Fruit fly (Drosophila melanogaster) whole organism, pupa: ENCODE data around the gene Rcd7.

ENCODE experiments used
- CG10348 ChIP-seq: fragments of 200-800 bp; sonication (Bioruptor generic); IDR thresholded peaks from 2 replicates; pipeline ENCODE4 v1.3.6; 2022; ENCODE audit warnings: missing biosample characterization, missing genetic modification characterization
- CG12605 ChIP-seq: fragments of 200-800 bp; sonication (Bioruptor generic); IDR thresholded peaks from 2 replicates; pipeline ENCODE4 v1.3.6; 2022; ENCODE audit warnings: missing biosample characterization, missing genetic modification characterization
- CG13204 ChIP-seq: fragments of 200-800 bp; sonication (Bioruptor generic); optimal IDR thresholded peaks from 2 replicates; lab custom pipeline; 2018; ENCODE audit warnings: missing biosample characterization, mild to moderate bottlenecking, missing genetic modification characterization, moderate library complexity
- CG14655 ChIP-seq: fragments of 200-800 bp; sonication (Bioruptor generic); optimal IDR thresholded peaks from 3 replicates; lab custom pipeline; 2017; ENCODE audit warnings: mild to moderate bottlenecking, missing biosample characterization, missing genetic modification reagents, missing genetic modification characterization
- CG15710 ChIP-seq: fragments of 200-800 bp; sonication (Bioruptor generic); optimal IDR thresholded peaks from 2 replicates; lab custom pipeline; 2018; ENCODE audit warnings: missing biosample characterization, mild to moderate bottlenecking, missing genetic modification characterization, moderate library complexity
- CG17806 ChIP-seq: fragments of 200-800 bp; sonication (Bioruptor generic); optimal IDR thresholded peaks from 2 replicates; lab custom pipeline; 2018; ENCODE audit warnings: missing biosample characterization, mild to moderate bottlenecking, missing genetic modification characterization, moderate library complexity
- CG32121 ChIP-seq: fragments of 200-800 bp; sonication (Bioruptor generic); IDR thresholded peaks from 2 replicates; pipeline ENCODE4 v1.3.6; 2022; ENCODE audit warnings: missing biosample characterization, missing genetic modification characterization
- CG34367 ChIP-seq: fragments of 200-800 bp; sonication (Bioruptor generic); optimal IDR thresholded peaks from 2 replicates; lab custom pipeline; 2018; ENCODE audit warnings: missing biosample characterization, mild to moderate bottlenecking, missing genetic modification characterization
- CG4496 ChIP-seq: fragments of 200-800 bp; sonication (Bioruptor generic); IDR thresholded peaks from 3 replicates; pipeline ENCODE4 v1.3.6; 2022; ENCODE audit warnings: missing biosample characterization, missing genetic modification characterization
- CG8159 ChIP-seq: fragments of 200-800 bp; sonication (Bioruptor generic); optimal IDR thresholded peaks from 3 replicates; lab custom pipeline; 2018; ENCODE audit warnings: missing biosample characterization, mild to moderate bottlenecking, missing genetic modification characterization, moderate library complexity
- CG8301 ChIP-seq: fragments of 200-800 bp; sonication (Bioruptor generic); optimal IDR thresholded peaks from 2 replicates; lab custom pipeline; 2018; ENCODE audit warnings: missing biosample characterization, mild to moderate bottlenecking, missing genetic modification characterization
- CG9948 ChIP-seq: fragments of 200-800 bp; sonication (Bioruptor generic); optimal IDR thresholded peaks from 2 replicates; lab custom pipeline; 2018; ENCODE audit warnings: missing biosample characterization, mild to moderate bottlenecking, missing genetic modification characterization, moderate library complexity
- D1 ChIP-seq: fragments of 200-800 bp; sonication (Bioruptor generic); optimal IDR thresholded peaks from 2 replicates; lab custom pipeline; 2018; ENCODE audit warnings: missing biosample characterization, mild to moderate bottlenecking, missing genetic modification characterization, moderate library complexity
- EcR ChIP-seq: fragments of 200-800 bp; sonication (Bioruptor generic); optimal IDR thresholded peaks from 3 replicates; lab custom pipeline; 2019; ENCODE audit warnings: missing biosample characterization, missing genetic modification characterization, mild to moderate bottlenecking, moderate library complexity, missing genetic modification reagents
- Ets98B ChIP-seq: fragments of 200-800 bp; sonication (Bioruptor generic); IDR thresholded peaks from 2 replicates; pipeline ENCODE4 v1.3.6; 2022; ENCODE audit warnings: missing biosample characterization, missing genetic modification characterization
- Pif1A ChIP-seq: fragments of 200-800 bp; sonication (Bioruptor generic); optimal IDR thresholded peaks from 3 replicates; lab custom pipeline; 2016; ENCODE audit warnings: missing biosample characterization, missing genetic modification characterization
- Pif1B ChIP-seq: fragments of 200-800 bp; sonication (Bioruptor generic); optimal IDR thresholded peaks from 3 replicates; lab custom pipeline; 2016; ENCODE audit warnings: missing biosample characterization, missing genetic modification characterization
- Snoo ChIP-seq: fragments of 200-800 bp; sonication (Bioruptor generic); optimal IDR thresholded peaks from 3 replicates; lab custom pipeline; 2017; ENCODE audit warnings: missing biosample characterization, mild to moderate bottlenecking, missing genetic modification characterization, inconsistent platforms
- fd96Ca ChIP-seq: fragments of 200-800 bp; sonication (Bioruptor generic); IDR thresholded peaks from 3 replicates; pipeline ENCODE4 v1.3.6; 2022; ENCODE audit warnings: missing biosample characterization, missing genetic modification characterization
- gl ChIP-seq: fragments of 200-800 bp; sonication (Bioruptor generic); optimal IDR thresholded peaks from 2 replicates; lab custom pipeline; 2018; ENCODE audit warnings: missing biosample characterization, mild to moderate bottlenecking, missing genetic modification characterization
- rn ChIP-seq: fragments of 200-800 bp; sonication (Bioruptor generic); IDR thresholded peaks from 2 replicates; pipeline ENCODE4 v1.3.6; 2022; ENCODE audit warnings: missing biosample characterization, missing genetic modification characterization

Gene Rcd7

dm6 chr3L:19503770-19504169 lies 41.1 kb upstream of the Rcd7 start, which contains the start of gene CG9452:
CG9452 (minus strand) TSS chr3L:19503870.
- TF ChIP-seq CG8159 (tag; lab: Kevin White, UChicago) = no peak
- no peak for TF ChIP-seq CG10348 (GFP tag; lab: Robert Waterston, UW)
- no peak for TF ChIP-seq CG15710 (tag; lab: Kevin White, UChicago)
- TF ChIP-seq CG12605 = no peak
- TF ChIP-seq CG4496 (GFP tag; lab: Robert Waterston, UW) = no peak
- TF ChIP-seq CG8301 (tag; lab: Kevin White, UChicago) = no peak
- TF ChIP-seq gl (tag; lab: Kevin White, UChicago) = no peak
- no peak for TF ChIP-seq CG13204 (GFP tag; lab: Kevin White, UChicago)
- no peak for TF ChIP-seq Pif1B (GFP tag; lab: Kevin White, UChicago)

- TF ChIP-seq D1 (tag; lab: Kevin White, UChicago) (no peak), fd96Ca (no peak), CG15710 (tag; lab: Kevin White, UChicago) (no peak), Pif1A (GFP tag; lab: Kevin White, UChicago) (no peak), Pif1B (GFP tag; lab: Kevin White, UChicago) (no peak), CG10348 (GFP tag; lab: Robert Waterston, UW) (no peak), CG8301 (tag; lab: Kevin White, UChicago) (no peak), gl (tag; lab: Kevin White, UChicago) (no peak), Ets98B (GFP tag; lab: Robert Waterston, UW) (no peak), CG14655 (GFP tag; lab: Kevin White, UChicago) (no peak), CG32121 (GFP tag; lab: Robert Waterston, UW) (no peak), rn (GFP tag; lab: Robert Waterston, UW) (no peak), CG12605 (no peak), EcR (no peak), CG9948 (no peak), CG13204 (GFP tag; lab: Kevin White, UChicago) (no peak)
These were observed 40.2 kb upstream of the Rcd7 start for dm6 chr3L:19504719-19505118.

dm6 chr3L:19512672-19513071 lies 32.2 kb upstream of the Rcd7 start:
- TF ChIP-seq CG17806 (tag; lab: Kevin White, UChicago) = no peak

- TF ChIP-seq CG34367 (tag; lab: Kevin White, UChicago) (peak; percentile 28), D1 (tag; lab: Kevin White, UChicago) (peak; percentile 59), CG8159 (tag; lab: Kevin White, UChicago) (no peak), Pif1B (GFP tag; lab: Kevin White, UChicago) (no peak), gl (tag; lab: Kevin White, UChicago) (no peak), fd96Ca (no peak), rn (GFP tag; lab: Robert Waterston, UW) (peak; percentile 60), CG32121 (GFP tag; lab: Robert Waterston, UW) (peak; percentile 32; the same call in 1 of the 2 replicates), EcR (no peak), CG10348 (GFP tag; lab: Robert Waterston, UW) (no peak), CG9948 (no peak), Pif1A (GFP tag; lab: Kevin White, UChicago) (peak; percentile 37), CG17806 (tag; lab: Kevin White, UChicago) (no peak), CG15710 (tag; lab: Kevin White, UChicago) (no peak), CG8301 (tag; lab: Kevin White, UChicago) (no peak), CG13204 (GFP tag; lab: Kevin White, UChicago) (no peak), CG4496 (GFP tag; lab: Robert Waterston, UW) (peak; percentile 85), Ets98B (GFP tag; lab: Robert Waterston, UW) (peak; percentile 47; the same call in 1 of the 2 replicates), Snoo (tag; lab: Kevin White, UChicago) (no peak), CG14655 (GFP tag; lab: Kevin White, UChicago) (peak; percentile 3), CG12605 (no peak)
- TF ChIP-seq, all 21 proteins: peak for 8
These were observed 28.4 kb upstream of the Rcd7 start for dm6 chr3L:19516547-19516946.

- TF ChIP-seq CG15710 (tag; lab: Kevin White, UChicago) = no peak
- TF ChIP-seq gl (tag; lab: Kevin White, UChicago) = no peak
- no peak for TF ChIP-seq CG32121 (GFP tag; lab: Robert Waterston, UW)
- TF ChIP-seq fd96Ca = no peak
- TF ChIP-seq Pif1B (GFP tag; lab: Kevin White, UChicago) = no peak
- TF ChIP-seq Ets98B (GFP tag; lab: Robert Waterston, UW) = no peak
- no peak for TF ChIP-seq CG4496 (GFP tag; lab: Robert Waterston, UW)
- TF ChIP-seq EcR = no peak
- TF ChIP-seq CG13204 (GFP tag; lab: Kevin White, UChicago) = no peak
- TF ChIP-seq CG10348 (GFP tag; lab: Robert Waterston, UW) = no peak
- TF ChIP-seq CG34367 (tag; lab: Kevin White, UChicago) = no peak
- no peak for TF ChIP-seq Snoo (tag; lab: Kevin White, UChicago)
- no peak for TF ChIP-seq CG8301 (tag; lab: Kevin White, UChicago)
- no peak for TF ChIP-seq CG9948
These were observed 26.7 kb upstream of the Rcd7 start, which contains the start of gene Cpr76Ba for dm6 chr3L:19518232-19518631. Cpr76Ba (minus strand) TSS chr3L:19518332.

dm6 chr3L:19519349-19519748 lies 25.6 kb upstream of the Rcd7 start, which contains the start of gene Cpr76Bb:
Cpr76Bb (plus strand) TSS chr3L:19519649.
- TF ChIP-seq CG32121 (GFP tag; lab: Robert Waterston, UW) = no peak
- TF ChIP-seq CG12605 = no peak
- TF ChIP-seq Ets98B (GFP tag; lab: Robert Waterston, UW) = no peak
- TF ChIP-seq CG13204 (GFP tag; lab: Kevin White, UChicago) = no peak
- no peak for TF ChIP-seq Pif1A (GFP tag; lab: Kevin White, UChicago)
- TF ChIP-seq D1 (tag; lab: Kevin White, UChicago) = no peak
- no peak for TF ChIP-seq Pif1B (GFP tag; lab: Kevin White, UChicago)
- no peak for TF ChIP-seq EcR
- no peak for TF ChIP-seq CG14655 (GFP tag; lab: Kevin White, UChicago)
- TF ChIP-seq Snoo (tag; lab: Kevin White, UChicago) = no peak
- TF ChIP-seq CG8159 (tag; lab: Kevin White, UChicago) = no peak
- TF ChIP-seq CG17806 (tag; lab: Kevin White, UChicago) = no peak
- TF ChIP-seq fd96Ca = no peak
- TF ChIP-seq CG15710 (tag; lab: Kevin White, UChicago) = no peak
- TF ChIP-seq CG34367 (tag; lab: Kevin White, UChicago) = no peak
- no peak for TF ChIP-seq CG9948
- TF ChIP-seq rn (GFP tag; lab: Robert Waterston, UW) = no peak
